Worm (Caenorhabditis elegans) whole organism, late embryonic: ENCODE measurements around the gene abf-3.

ENCODE experiments used
- C38D4.7 ChIP-seq: fragments of 200-800 bp; sonication (Bioruptor generic); optimal IDR thresholded peaks from 2 replicates; lab custom pipeline; 2018; ENCODE audit warnings: mild to moderate bottlenecking, missing genetic modification characterization, moderate library complexity, missing compliant biosample characterization
- K02D7.2 ChIP-seq: sonication (generic microtip); optimal IDR thresholded peaks from 2 replicates; lab custom pipeline; 2017; ENCODE audit warnings: mild to moderate bottlenecking, missing genetic modification characterization, missing compliant biosample characterization
- K09A11.1 ChIP-seq: sonication (generic microtip); optimal IDR thresholded peaks from 2 replicates; lab custom pipeline; 2017; ENCODE audit warnings: antibody characterized with exemption, mild to moderate bottlenecking, missing genetic modification characterization, missing compliant biosample characterization; ENCODE audit not compliant: insufficient read depth
- Y22D7AL.16 ChIP-seq: sonication (generic microtip); optimal IDR thresholded peaks from 2 replicates; lab custom pipeline; 2016; ENCODE audit warnings: missing genetic modification characterization, missing compliant biosample characterization
- ahr-1 ChIP-seq: sonication (generic microtip); optimal IDR thresholded peaks from 2 replicates; lab custom pipeline; 2016; ENCODE audit warnings: missing genetic modification characterization, missing compliant biosample characterization
- ama-1 ChIP-seq: fragments of 150-350 bp; optimal IDR thresholded peaks from 2 replicates; lab custom pipeline; 2014
- ceh-14 ChIP-seq: sonication (generic microtip); optimal IDR thresholded peaks from 2 replicates; lab custom pipeline; 2016; ENCODE audit warnings: missing genotype, missing genetic modification characterization, missing compliant biosample characterization
- ceh-18 ChIP-seq: sonication (generic microtip); optimal IDR thresholded peaks from 2 replicates; lab custom pipeline; 2016; ENCODE audit warnings: missing genetic modification characterization, missing compliant biosample characterization
- ceh-19 ChIP-seq: fragments of 200-800 bp; sonication (Bioruptor generic); optimal IDR thresholded peaks from 2 replicates; lab custom pipeline; 2018; ENCODE audit warnings: mild to moderate bottlenecking, missing genetic modification characterization, missing compliant biosample characterization
- ceh-45 ChIP-seq: fragments of 200-800 bp; sonication (Bioruptor generic); IDR thresholded peaks from 2 replicates; pipeline ENCODE4 v1.3.6; 2022; ENCODE audit warnings: missing genetic modification reagents, missing genetic modification characterization, missing compliant biosample characterization
- che-1 ChIP-seq: sonication (generic microtip); optimal IDR thresholded peaks from 2 replicates; lab custom pipeline; 2016; ENCODE audit warnings: mild to moderate bottlenecking, missing genetic modification characterization, missing compliant biosample characterization
- dve-1 ChIP-seq: sonication (generic microtip); optimal IDR thresholded peaks from 2 replicates; lab custom pipeline; 2017; ENCODE audit warnings: antibody characterized with exemption, mild to moderate bottlenecking, missing genetic modification characterization, missing compliant biosample characterization
- elt-4 ChIP-seq: sonication (generic microtip); optimal IDR thresholded peaks from 2 replicates; lab custom pipeline; 2016; ENCODE audit warnings: missing genetic modification characterization, missing compliant biosample characterization
- fkh-10 ChIP-seq: fragments of 150-350 bp; optimal IDR thresholded peaks from 2 replicates; lab custom pipeline; 2014; ENCODE audit warnings: missing biosample characterization, missing genetic modification reagents, missing genetic modification characterization
- gmeb-2 ChIP-seq: sonication (generic microtip); optimal IDR thresholded peaks from 2 replicates; lab custom pipeline; 2016; ENCODE audit warnings: missing genetic modification characterization, inconsistent platforms, missing compliant biosample characterization
- hlh-8 ChIP-seq: sonication (generic microtip); optimal IDR thresholded peaks from 2 replicates; lab custom pipeline; 2016; ENCODE audit warnings: missing genotype, missing genetic modification characterization, missing compliant biosample characterization
- lim-6 ChIP-seq: sonication (generic microtip); optimal IDR thresholded peaks from 2 replicates; lab custom pipeline; 2016; ENCODE audit warnings: missing genetic modification characterization, missing compliant biosample characterization
- lin-11 ChIP-seq: fragments of 200-800 bp; sonication (Bioruptor generic); optimal IDR thresholded peaks from 2 replicates; lab custom pipeline; 2018; ENCODE audit warnings: mild to moderate bottlenecking, missing genetic modification characterization, missing compliant biosample characterization
- madf-2 ChIP-seq: sonication (generic microtip); optimal IDR thresholded peaks from 2 replicates; lab custom pipeline; 2017; ENCODE audit warnings: missing genetic modification characterization, missing compliant biosample characterization
- mec-3 ChIP-seq: sonication (generic microtip); optimal IDR thresholded peaks from 2 replicates; lab custom pipeline; 2016; ENCODE audit warnings: borderline replicate concordance, missing genetic modification characterization, missing compliant biosample characterization
- nfya-1 ChIP-seq: sonication (generic microtip); optimal IDR thresholded peaks from 2 replicates; lab custom pipeline; 2017; ENCODE audit warnings: missing genetic modification characterization, mild to moderate bottlenecking, missing compliant biosample characterization, antibody characterized with exemption, moderate library complexity
- nhr-232 ChIP-seq: sonication (generic microtip); optimal IDR thresholded peaks from 2 replicates; lab custom pipeline; 2016; ENCODE audit warnings: missing genetic modification characterization, missing compliant biosample characterization
- pqm-1 ChIP-seq: sonication (generic microtip); optimal IDR thresholded peaks from 2 replicates; lab custom pipeline; 2016; ENCODE audit warnings: missing genetic modification characterization, missing compliant biosample characterization
- pros-1 ChIP-seq: fragments of 150-350 bp; optimal IDR thresholded peaks from 2 replicates; lab custom pipeline; 2014; ENCODE audit warnings: missing biosample characterization, missing genetic modification reagents, missing genetic modification characterization
- ref-2 ChIP-seq: sonication (generic microtip); optimal IDR thresholded peaks from 2 replicates; lab custom pipeline; 2016; ENCODE audit warnings: missing genetic modification characterization, missing compliant biosample characterization
- rnt-1 ChIP-seq: sonication (generic microtip); optimal IDR thresholded peaks from 2 replicates; lab custom pipeline; 2016; ENCODE audit warnings: missing genetic modification characterization, missing compliant biosample characterization
- sox-2 ChIP-seq: fragments of 200-800 bp; sonication (Bioruptor generic); IDR thresholded peaks from 2 replicates; pipeline ENCODE4 v1.3.6; 2022; ENCODE audit warnings: missing genetic modification reagents, missing genetic modification characterization, missing compliant biosample characterization
- sox-4 ChIP-seq: sonication (generic microtip); optimal IDR thresholded peaks from 2 replicates; lab custom pipeline; 2017; ENCODE audit warnings: mild to moderate bottlenecking, missing genetic modification characterization, inconsistent platforms, missing compliant biosample characterization
- syd-9 ChIP-seq: sonication (generic microtip); optimal IDR thresholded peaks from 2 replicates; lab custom pipeline; 2016; ENCODE audit warnings: mild to moderate bottlenecking, missing genetic modification characterization, moderate library complexity, missing compliant biosample characterization
- tbx-2 ChIP-seq: sonication (generic microtip); optimal IDR thresholded peaks from 2 replicates; lab custom pipeline; 2016; ENCODE audit warnings: missing genetic modification characterization, missing compliant biosample characterization
- tbx-7 ChIP-seq: sonication (generic microtip); optimal IDR thresholded peaks from 2 replicates; lab custom pipeline; 2016; ENCODE audit warnings: missing genotype, missing genetic modification characterization, missing compliant biosample characterization
- ttx-3 ChIP-seq: sonication (generic microtip); optimal IDR thresholded peaks from 2 replicates; lab custom pipeline; 2016; ENCODE audit warnings: missing genetic modification reagents, missing genetic modification characterization, missing compliant biosample characterization
- unc-42 ChIP-seq: sonication (generic microtip); optimal IDR thresholded peaks from 2 replicates; lab custom pipeline; 2016; ENCODE audit warnings: missing genotype, missing genetic modification characterization, missing compliant biosample characterization
- unc-86 ChIP-seq: sonication (generic microtip); optimal IDR thresholded peaks from 2 replicates; lab custom pipeline; 2016; ENCODE audit warnings: missing genetic modification characterization, missing compliant biosample characterization
- ztf-16 ChIP-seq: sonication (generic microtip); optimal IDR thresholded peaks from 2 replicates; lab custom pipeline; 2017; ENCODE audit warnings: missing genetic modification characterization, missing compliant biosample characterization

The abf-3 gene

ce11 chrV:15793270-15793669 lies 24.4 kb downstream of the abf-3 start, which contains the start of gene T26E4.7:
T26E4.7 (plus strand) TSS chrV:15793570.
- TF ChIP-seq rnt-1 (tag; lab: Kevin White, UChicago) (no peak), madf-2 (no peak), sox-4 (tag; lab: Kevin White, UChicago) (no peak), ama-1 (no peak), ahr-1 (tag; lab: Kevin White, UChicago) (no peak), unc-86 (tag; lab: Kevin White, UChicago) (no peak), gmeb-2 (tag; lab: Kevin White, UChicago) (no peak), fkh-10 (no peak), ttx-3 (no peak), pqm-1 (tag; lab: Kevin White, UChicago) (no peak), ceh-19 (GFP tag; lab: Kevin White, UChicago) (no peak), mec-3 (tag; lab: Kevin White, UChicago) (no peak), lin-11 (no peak), ztf-16 (no peak), hlh-8 (tag; lab: Kevin White, UChicago) (no peak), nfya-1 (no peak), unc-42 (tag; lab: Kevin White, UChicago) (no peak), C38D4.7 (GFP tag; lab: Kevin White, UChicago) (no peak)

- no peak for TF ChIP-seq sox-2 (GFP tag; lab: Robert Waterston, UW)
- TF ChIP-seq ceh-18 (tag; lab: Kevin White, UChicago), result no peak
- TF ChIP-seq ref-2 (tag; lab: Kevin White, UChicago), result no peak
- no peak for TF ChIP-seq rnt-1 (tag; lab: Kevin White, UChicago)
- TF ChIP-seq tbx-7, result no peak
- TF ChIP-seq syd-9 (tag; lab: Kevin White, UChicago), result no peak
- TF ChIP-seq sox-4 (tag; lab: Kevin White, UChicago), result no peak
- TF ChIP-seq che-1 (tag; lab: Kevin White, UChicago), result no peak
- no peak for TF ChIP-seq dve-1 (tag; lab: Kevin White, UChicago)
- TF ChIP-seq mec-3 (tag; lab: Kevin White, UChicago), result no peak
- no peak for TF ChIP-seq ceh-45 (GFP tag; lab: Robert Waterston, UW)
Measured at ce11 chrV:15792409-15792808, 25.2 kb downstream of the abf-3 start, which contains the start of gene T26E4.4. T26E4.4 (minus strand) TSS chrV:15792509.

ce11 chrV:15782494-15782893 lies 35.2 kb downstream of the abf-3 start, which contains the start of gene T26E4.3:
T26E4.3 (plus strand) TSS chrV:15782794.
- TF ChIP-seq che-1 (tag; lab: Kevin White, UChicago), result no peak
- no peak for TF ChIP-seq madf-2

ce11 chrV:15781086-15781485 lies 36.6 kb downstream of the abf-3 start, which contains the start of gene T26E4.2:
T26E4.2 (plus strand) TSS chrV:15781386.
- no peak for TF ChIP-seq K02D7.2
- TF ChIP-seq elt-4 (tag; lab: Kevin White, UChicago), result no peak
- TF ChIP-seq rnt-1 (tag; lab: Kevin White, UChicago), result no peak
- TF ChIP-seq Y22D7AL.16 (tag; lab: Kevin White, UChicago), result no peak
- TF ChIP-seq mec-3 (tag; lab: Kevin White, UChicago), result no peak
- TF ChIP-seq hlh-8 (tag; lab: Kevin White, UChicago), result no peak
- TF ChIP-seq sox-2 (GFP tag; lab: Robert Waterston, UW), result no peak
- no peak for TF ChIP-seq che-1 (tag; lab: Kevin White, UChicago)
- no peak for TF ChIP-seq lim-6
- TF ChIP-seq pros-1 (tag; lab: Kevin White, UChicago), result no peak
- no peak for TF ChIP-seq tbx-7
- TF ChIP-seq tbx-2 (tag; lab: Kevin White, UChicago), result no peak
- no peak for TF ChIP-seq ahr-1 (tag; lab: Kevin White, UChicago)
- TF ChIP-seq K09A11.1 (tag; lab: Kevin White, UChicago), result no peak
- TF ChIP-seq ceh-14 (tag; lab: Kevin White, UChicago), result no peak
- no peak for TF ChIP-seq nhr-232 (tag; lab: Kevin White, UChicago)
- TF ChIP-seq madf-2, result no peak
